Fruit fly (Drosophila melanogaster) whole organism, embryonic: ENCODE results near the gene Trs23.
A peak's percentile ranks its signal among the peaks of the same experiment; 100 is the strongest.

Experiments
- ATbp ChIP-seq: fragments of 200-800 bp; sonication (Bioruptor generic); optimal IDR thresholded peaks from 2 replicates; lab custom pipeline; 2017; ENCODE audit warnings: missing biosample characterization, mild to moderate bottlenecking, missing genetic modification characterization, missing genetic modification reagents
- Aef1 ChIP-seq: fragments of 200-800 bp; sonication (Bioruptor generic); IDR thresholded peaks from 3 replicates; pipeline ENCODE4 v1.3.6; 2022; ENCODE audit warnings: missing biosample characterization, missing genetic modification characterization
- Atf-2 ChIP-seq: fragments of 200-800 bp; sonication (Bioruptor generic); optimal IDR thresholded peaks from 2 replicates; lab custom pipeline; 2016; ENCODE audit warnings: missing biosample characterization, missing genetic modification characterization
- Bteb2 ChIP-seq: fragments of 200-800 bp; sonication (Bioruptor generic); optimal IDR thresholded peaks from 2 replicates; lab custom pipeline; 2016; ENCODE audit warnings: missing biosample characterization, missing genetic modification characterization
- CG10321 ChIP-seq: fragments of 200-800 bp; sonication (Bioruptor generic); IDR thresholded peaks from 2 replicates; pipeline ENCODE4 v1.3.6; 2022; ENCODE audit warnings: missing biosample characterization, missing genetic modification characterization
- CG11696 ChIP-seq: fragments of 200-800 bp; sonication (Bioruptor generic); IDR thresholded peaks from 2 replicates; pipeline ENCODE4 v1.3.6; 2022; ENCODE audit warnings: missing biosample characterization, missing genetic modification characterization
- CG12071 ChIP-seq: fragments of 200-800 bp; sonication (Bioruptor generic); optimal IDR thresholded peaks from 3 replicates; lab custom pipeline; 2018; ENCODE audit warnings: missing biosample characterization, mild to moderate bottlenecking, missing genetic modification characterization
- CG13296 ChIP-seq: fragments of 200-800 bp; sonication (Bioruptor generic); optimal IDR thresholded peaks from 3 replicates; lab custom pipeline; 2018; ENCODE audit warnings: missing biosample characterization, mild to moderate bottlenecking, missing genetic modification characterization
- CG1529 ChIP-seq: fragments of 200-800 bp; sonication (Bioruptor generic); optimal IDR thresholded peaks from 3 replicates; lab custom pipeline; 2018; ENCODE audit warnings: missing biosample characterization, missing genetic modification characterization
- CG16779 ChIP-seq: fragments of 200-800 bp; sonication (Bioruptor generic); IDR thresholded peaks from 2 replicates; pipeline ENCODE4 v1.3.6; 2022; ENCODE audit warnings: missing biosample characterization, missing genetic modification characterization
- CG16815 ChIP-seq: fragments of 200-800 bp; sonication (Bioruptor generic); optimal IDR thresholded peaks from 3 replicates; lab custom pipeline; 2017; ENCODE audit warnings: missing biosample characterization, mild to moderate bottlenecking, missing genetic modification characterization
- CG17912 ChIP-seq: fragments of 200-800 bp; sonication (Bioruptor generic); optimal IDR thresholded peaks from 2 replicates; lab custom pipeline; 2018; ENCODE audit warnings: missing biosample characterization, mild to moderate bottlenecking, missing genetic modification characterization
- CG18011 ChIP-seq: fragments of 200-800 bp; sonication (Bioruptor generic); optimal IDR thresholded peaks from 2 replicates; lab custom pipeline; 2017; ENCODE audit warnings: missing biosample characterization, missing genetic modification characterization, mild to moderate bottlenecking, moderate library complexity, missing genotype
- CG2202 ChIP-seq: fragments of 200-800 bp; sonication (Bioruptor generic); optimal IDR thresholded peaks from 2 replicates; lab custom pipeline; 2018; ENCODE audit warnings: missing biosample characterization, mild to moderate bottlenecking, missing genetic modification characterization
- CG2875 ChIP-seq: fragments of 200-800 bp; sonication (Bioruptor generic); optimal IDR thresholded peaks from 2 replicates; lab custom pipeline; 2017; ENCODE audit warnings: missing biosample characterization, mild to moderate bottlenecking, missing genetic modification characterization, missing genetic modification reagents
- CG31365 ChIP-seq: fragments of 200-800 bp; sonication (Bioruptor generic); optimal IDR thresholded peaks from 2 replicates; lab custom pipeline; 2018; ENCODE audit warnings: missing biosample characterization, mild to moderate bottlenecking, missing genetic modification characterization
- CG33213 ChIP-seq: fragments of 200-800 bp; sonication (Bioruptor generic); optimal IDR thresholded peaks from 3 replicates; lab custom pipeline; 2016; ENCODE audit warnings: missing biosample characterization, missing genetic modification characterization
- CG4854 ChIP-seq: fragments of 200-800 bp; sonication (Bioruptor generic); optimal IDR thresholded peaks from 2 replicates; lab custom pipeline; 2016; ENCODE audit warnings: missing biosample characterization, missing genetic modification characterization, inconsistent platforms
- CG7271 ChIP-seq: fragments of 200-800 bp; sonication (Bioruptor generic); optimal IDR thresholded peaks from 2 replicates; lab custom pipeline; 2018; ENCODE audit warnings: missing biosample characterization, mild to moderate bottlenecking, missing genetic modification characterization, moderate library complexity
- CG8089 ChIP-seq: fragments of 200-800 bp; sonication (Bioruptor generic); optimal IDR thresholded peaks from 3 replicates; lab custom pipeline; 2016; ENCODE audit warnings: missing biosample characterization, missing genetic modification characterization
- CkIIα-i1 ChIP-seq: fragments of 200-800 bp; sonication (Bioruptor generic); IDR thresholded peaks from 2 replicates; pipeline ENCODE4 v1.3.6; 2022; ENCODE audit warnings: missing biosample characterization, missing genetic modification characterization
- Dad ChIP-seq: fragments of 200-800 bp; sonication (Bioruptor generic); optimal IDR thresholded peaks from 3 replicates; lab custom pipeline; 2016; ENCODE audit warnings: missing biosample characterization, missing genetic modification characterization
- Dek ChIP-seq: fragments of 200-800 bp; sonication (Bioruptor generic); optimal IDR thresholded peaks from 3 replicates; lab custom pipeline; 2019; ENCODE audit warnings: missing biosample characterization, mild to moderate bottlenecking, missing genetic modification characterization, moderate library complexity
- H2.0 ChIP-seq: fragments of 200-800 bp; sonication (Bioruptor generic); IDR thresholded peaks from 2 replicates; pipeline ENCODE4 v1.3.6; 2022; ENCODE audit warnings: missing biosample characterization, missing genetic modification characterization
- HLHmδ ChIP-seq: fragments of 200-800 bp; sonication (Bioruptor generic); optimal IDR thresholded peaks from 2 replicates; lab custom pipeline; 2018; ENCODE audit warnings: missing biosample characterization, mild to moderate bottlenecking, missing genetic modification characterization, moderate library complexity
- HmgZ ChIP-seq: fragments of 200-800 bp; sonication (Bioruptor generic); optimal IDR thresholded peaks from 2 replicates; lab custom pipeline; 2018; ENCODE audit warnings: missing biosample characterization, mild to moderate bottlenecking, missing genetic modification characterization
- NFAT ChIP-seq: fragments of 200-800 bp; sonication (Bioruptor generic); IDR thresholded peaks from 2 replicates; pipeline ENCODE4 v1.3.6; 2022; ENCODE audit warnings: missing biosample characterization, missing genetic modification characterization
- Nf-YA ChIP-seq: fragments of 200-800 bp; sonication (Bioruptor generic); IDR thresholded peaks from 2 replicates; pipeline ENCODE4 v1.3.6; 2022; ENCODE audit warnings: missing biosample characterization, missing genetic modification characterization
- Ravus ChIP-seq: fragments of 200-800 bp; sonication (Bioruptor generic); IDR thresholded peaks from 2 replicates; pipeline ENCODE4 v1.3.6; 2022; ENCODE audit warnings: missing biosample characterization, missing genetic modification characterization
- al ChIP-seq: fragments of 200-800 bp; sonication (Bioruptor generic); IDR thresholded peaks from 2 replicates; pipeline ENCODE4 v1.3.6; 2022; ENCODE audit warnings: missing biosample characterization, missing genetic modification characterization
- bowl ChIP-seq: fragments of 200-800 bp; sonication (Bioruptor generic); IDR thresholded peaks from 2 replicates; pipeline ENCODE4 v1.3.6; 2022; ENCODE audit warnings: missing biosample characterization, missing genetic modification characterization
- br ChIP-seq: fragments of >200 bp; optimal IDR thresholded peaks from 2 replicates; lab custom pipeline; 2017
- cas ChIP-seq: fragments of 200-800 bp; sonication (Bioruptor generic); IDR thresholded peaks from 2 replicates; pipeline ENCODE4 v1.3.6; 2022; ENCODE audit warnings: missing biosample characterization, missing genetic modification characterization
- chinmo ChIP-seq: fragments of 200-800 bp; sonication (Bioruptor generic); IDR thresholded peaks from 4 replicates; pipeline ENCODE4 v1.3.6; 2022; ENCODE audit warnings: missing biosample characterization, missing genetic modification characterization; ENCODE audit not compliant: partially characterized antibody
- da ChIP-seq: fragments of 200-800 bp; sonication (Bioruptor generic); optimal IDR thresholded peaks from 2 replicates; lab custom pipeline; 2016; ENCODE audit warnings: missing biosample characterization, missing genetic modification characterization
- dmrt99B ChIP-seq: fragments of 200-800 bp; sonication (Bioruptor generic); optimal IDR thresholded peaks from 2 replicates; lab custom pipeline; 2018; ENCODE audit warnings: missing biosample characterization, mild to moderate bottlenecking, missing genetic modification characterization, moderate library complexity
- dysf ChIP-seq: fragments of 200-800 bp; sonication (Bioruptor generic); IDR thresholded peaks from 3 replicates; pipeline ENCODE4 v1.3.6; 2022; ENCODE audit warnings: missing biosample characterization, missing genetic modification characterization
- inv ChIP-seq: fragments of 200-800 bp; sonication (Bioruptor generic); IDR thresholded peaks from 2 replicates; pipeline ENCODE4 v1.3.6; 2022; ENCODE audit warnings: missing biosample characterization, missing genetic modification characterization; ENCODE audit not compliant: partially characterized antibody
- kah ChIP-seq: fragments of 200-800 bp; sonication (Bioruptor generic); optimal IDR thresholded peaks from 2 replicates; lab custom pipeline; 2018; ENCODE audit warnings: missing biosample characterization, mild to moderate bottlenecking, missing genetic modification characterization
- lab ChIP-seq: fragments of 200-800 bp; sonication (Bioruptor generic); optimal IDR thresholded peaks from 3 replicates; lab custom pipeline; 2017; ENCODE audit warnings: missing biosample characterization, missing genetic modification characterization, mild to moderate bottlenecking, moderate library complexity, missing genetic modification reagents
- nerfin-1 ChIP-seq: fragments of 200-800 bp; sonication (Bioruptor generic); optimal IDR thresholded peaks from 3 replicates; lab custom pipeline; 2019; ENCODE audit warnings: missing biosample characterization, mild to moderate bottlenecking, missing genetic modification characterization, moderate library complexity
- nom ChIP-seq: fragments of 200-800 bp; sonication (Bioruptor generic); optimal IDR thresholded peaks from 2 replicates; lab custom pipeline; 2017; ENCODE audit warnings: missing biosample characterization, missing genetic modification characterization, mild to moderate bottlenecking, moderate library complexity, missing genetic modification reagents
- odd ChIP-seq: fragments of 200-800 bp; sonication (Bioruptor generic); optimal IDR thresholded peaks from 2 replicates; lab custom pipeline; 2017; ENCODE audit warnings: missing biosample characterization, mild to moderate bottlenecking, missing genetic modification characterization
- otp ChIP-seq: fragments of 200-800 bp; sonication (Bioruptor generic); IDR thresholded peaks from 3 replicates; pipeline ENCODE4, ENCODE4 v1.3.6; 2022; ENCODE audit warnings: missing biosample characterization, missing genetic modification characterization
- phol ChIP-seq: fragments of 200-800 bp; sonication (Bioruptor generic); optimal IDR thresholded peaks from 3 replicates; lab custom pipeline; 2018; ENCODE audit warnings: missing biosample characterization, mild to moderate bottlenecking, missing genetic modification characterization, moderate library complexity
- pnt ChIP-seq: fragments of 200-800 bp; sonication (Bioruptor generic); optimal IDR thresholded peaks from 3 replicates; lab custom pipeline; 2016; ENCODE audit warnings: missing biosample characterization, missing genetic modification characterization
- sens ChIP-seq: fragments of 200-800 bp; sonication (Bioruptor generic); peaks from one replicate; lab custom pipeline; 2016; ENCODE audit warnings: missing biosample characterization, missing genetic modification characterization
- sob ChIP-seq: fragments of 200-800 bp; sonication (Bioruptor generic); IDR thresholded peaks from 2 replicates; pipeline ENCODE4 v1.3.6; 2022; ENCODE audit warnings: missing biosample characterization, missing genetic modification characterization
- toy ChIP-seq: fragments of 200-800 bp; sonication (Bioruptor generic); IDR thresholded peaks from 2 replicates; pipeline ENCODE4 v1.3.6; 2022; ENCODE audit warnings: missing biosample characterization, missing genetic modification characterization
- trem ChIP-seq: fragments of 200-800 bp; optimal IDR thresholded peaks from 3 replicates; lab custom pipeline; 2019; ENCODE audit warnings: missing biosample characterization, mild to moderate bottlenecking, missing genetic modification characterization, moderate library complexity
- vvl ChIP-seq: fragments of 200-800 bp; sonication (Bioruptor generic); IDR thresholded peaks from 2 replicates; pipeline ENCODE4 v1.3.6; 2022; ENCODE audit warnings: missing biosample characterization, missing genetic modification characterization
- wek ChIP-seq: fragments of 200-800 bp; sonication (Bioruptor generic); optimal IDR thresholded peaks from 3 replicates; lab custom pipeline; 2018; ENCODE audit warnings: missing biosample characterization, mild to moderate bottlenecking, missing genetic modification characterization, moderate library complexity

Trs23 gene

DNA sequence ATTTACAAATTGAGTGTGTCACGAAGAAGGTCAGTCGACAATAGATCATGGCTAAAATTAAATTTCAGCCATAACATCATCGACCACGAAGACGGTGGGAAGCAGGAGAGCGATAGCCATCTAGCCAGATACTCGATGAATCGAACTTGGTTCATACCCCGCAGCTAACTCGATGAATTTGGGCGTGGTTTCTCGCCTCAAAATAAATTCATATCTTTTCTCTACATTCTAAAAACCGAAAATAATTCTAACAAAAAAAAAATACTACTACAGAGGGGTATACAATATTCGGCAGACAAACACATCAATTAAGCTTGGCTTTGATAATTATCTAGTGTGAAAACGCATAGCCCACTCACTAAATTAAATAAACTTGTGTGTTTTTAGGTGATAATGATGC lies 46.7 kb downstream of the Trs23 start (continued):
- TF ChIP-seq HmgZ (tag; lab: Kevin White, UChicago) = no peak
- peak; percentile 57; the same call in 1 of the 4 replicates for TF ChIP-seq chinmo (GFP tag; lab: Robert Waterston, UW)
- no peak for TF ChIP-seq Dad (GFP tag; lab: Kevin White, UChicago)
- TF ChIP-seq CG7271 (tag; lab: Kevin White, UChicago) = no peak
- TF ChIP-seq CG8089 (GFP tag; lab: Kevin White, UChicago) = no peak
- TF ChIP-seq kah (GFP tag; lab: Kevin White, UChicago) = no peak
- no peak for TF ChIP-seq CkIIα-i1
- TF ChIP-seq Dek = no peak
- no peak for TF ChIP-seq CG18011 (GFP tag; lab: Kevin White, UChicago)
- TF ChIP-seq dmrt99B = peak; percentile 68
- TF ChIP-seq CG11696 = no peak
- 0 out of 3 replicates have a peak, but pooled peaks have one; percentile 52 for TF ChIP-seq otp
- no peak for TF ChIP-seq NFAT (GFP tag; lab: Robert Waterston, UW)
- no peak for TF ChIP-seq CG4854 (GFP tag; lab: Kevin White, UChicago)
- no peak for TF ChIP-seq CG1529 (GFP tag; lab: Kevin White, UChicago)
- TF ChIP-seq trem (tag; lab: Kevin White, UChicago) = no peak
- no peak; the same call in 1 of the 2 replicates for TF ChIP-seq Ravus (GFP tag; lab: Robert Waterston, UW)
- no peak for TF ChIP-seq wek (GFP tag; lab: Kevin White, UChicago)
- TF ChIP-seq Bteb2 (GFP tag; lab: Kevin White, UChicago) = no peak
- no peak for TF ChIP-seq CG2875 (GFP tag; lab: Kevin White, UChicago)
- TF ChIP-seq bowl (GFP tag; lab: Robert Waterston, UW) = no peak
- TF ChIP-seq sens = peak; percentile 78
- TF ChIP-seq da (GFP tag; lab: Kevin White, UChicago) = no peak
- TF ChIP-seq odd (GFP tag; lab: Kevin White, UChicago) = no peak
- TF ChIP-seq CG2202 (tag; lab: Kevin White, UChicago) = no peak
- TF ChIP-seq CG16779 (GFP tag; lab: Robert Waterston, UW) = no peak
- TF ChIP-seq CG10321 (GFP tag; lab: Robert Waterston, UW) = no peak
- TF ChIP-seq CG33213 (GFP tag; lab: Kevin White, UChicago) = no peak
- peak; percentile 52; the same call in 1 of the 3 replicates for TF ChIP-seq Aef1 (GFP tag; lab: Robert Waterston, UW)
- no peak for TF ChIP-seq sob (GFP tag; lab: Robert Waterston, UW)
- no peak for TF ChIP-seq Atf-2 (GFP tag; lab: Kevin White, UChicago)
- TF ChIP-seq nerfin-1 (tag; lab: Kevin White, UChicago) = no peak
- no peak for TF ChIP-seq CG13296 (GFP tag; lab: Kevin White, UChicago)
- TF ChIP-seq toy (GFP tag; lab: Robert Waterston, UW) = no peak
- no peak for TF ChIP-seq CG31365 (tag; lab: Kevin White, UChicago)
- TF ChIP-seq br (lab: Kevin White, UChicago) = no peak
- TF ChIP-seq cas (GFP tag; lab: Robert Waterston, UW) = no peak
- TF ChIP-seq CG17912 (GFP tag; lab: Kevin White, UChicago) = no peak
- TF ChIP-seq CG12071 (GFP tag; lab: Kevin White, UChicago) = no peak
- TF ChIP-seq phol (tag; lab: Kevin White, UChicago) = peak; percentile 23
- no peak for TF ChIP-seq nom (GFP tag; lab: Kevin White, UChicago)
- peak; percentile 18 for TF ChIP-seq pnt (GFP tag; lab: Kevin White, UChicago)
- no peak for TF ChIP-seq inv (GFP tag; lab: Robert Waterston, UW)
- no peak for TF ChIP-seq CG16815 (GFP tag; lab: Kevin White, UChicago)
- no peak for TF ChIP-seq al
- TF ChIP-seq ATbp (GFP tag; lab: Kevin White, UChicago) = no peak
- TF ChIP-seq Nf-YA (GFP tag; lab: Robert Waterston, UW) = peak; percentile 33; the same call in 1 of the 2 replicates
- peak; percentile 77 for TF ChIP-seq vvl (GFP tag; lab: Robert Waterston, UW)
- peak; percentile 51 for TF ChIP-seq lab
- no peak for TF ChIP-seq H2.0 (GFP tag; lab: Robert Waterston, UW)
- TF ChIP-seq HLHmδ (GFP tag; lab: Kevin White, UChicago) = no peak
- TF ChIP-seq dysf (GFP tag; lab: Robert Waterston, UW) = peak; percentile 64; the same call in 1 of the 3 replicates
